Worm (Caenorhabditis elegans) whole organism, L2 larva: ENCODE results near the gene phf-30.

Experiments used
- C34F6.9 ChIP-seq: fragments of 150-350 bp; optimal IDR thresholded peaks from 2 replicates; lab custom pipeline; 2014; ENCODE audit warnings: missing biosample characterization, missing genetic modification characterization
- F13H6.1 ChIP-seq: sonication (generic microtip); optimal IDR thresholded peaks from 2 replicates; lab custom pipeline; 2016; ENCODE audit warnings: missing genetic modification characterization, missing compliant biosample characterization
- ZK546.5 ChIP-seq: sonication (generic microtip); optimal IDR thresholded peaks from 2 replicates; lab custom pipeline; 2017; ENCODE audit warnings: missing biosample characterization, missing genetic modification characterization
- blmp-1 ChIP-seq: sonication (generic microtip); optimal IDR thresholded peaks from 2 replicates; lab custom pipeline; 2017; ENCODE audit warnings: missing genetic modification characterization, mild to moderate bottlenecking, missing compliant biosample characterization, antibody characterized with exemption, moderate library complexity; ENCODE audit not compliant: insufficient read depth
- ceh-16 ChIP-seq: fragments of 150-350 bp; optimal IDR thresholded peaks from 2 replicates; lab custom pipeline; 2014; ENCODE audit warnings: missing biosample characterization, missing genetic modification characterization
- crh-2 ChIP-seq: sonication (generic microtip); optimal IDR thresholded peaks from 2 replicates; lab custom pipeline; 2017; ENCODE audit warnings: missing biosample characterization, missing genetic modification characterization
- dmd-4 ChIP-seq: sonication (generic microtip); optimal IDR thresholded peaks from 2 replicates; lab custom pipeline; 2017; ENCODE audit warnings: missing biosample characterization, missing genetic modification characterization
- elt-3 ChIP-seq: sonication (generic microtip); optimal IDR thresholded peaks from 2 replicates; lab custom pipeline; 2017; ENCODE audit warnings: missing biosample characterization, missing genetic modification characterization
- fos-1 ChIP-seq: fragments of 150-350 bp; optimal IDR thresholded peaks from 2 replicates; lab custom pipeline; 2014; ENCODE audit warnings: missing biosample characterization, missing genetic modification characterization
- lin-11 ChIP-seq: fragments of 150-350 bp; sonication (generic microtip); optimal IDR thresholded peaks from 2 replicates; lab custom pipeline; 2014; ENCODE audit warnings: missing biosample characterization, missing genetic modification characterization, inconsistent platforms, mixed read lengths
- lsy-2 ChIP-seq, 2 experiments: fragments of 150-350 bp in 1 of 2; sonication (generic microtip) in 1 of 2; optimal IDR thresholded peaks; 2 replicates each; lab custom pipeline; 2014 to 2017; ENCODE audit warnings: missing biosample characterization in 2 of 2, missing genetic modification characterization in 2 of 2
- nhr-10 ChIP-seq: sonication (generic microtip); optimal IDR thresholded peaks from 2 replicates; lab custom pipeline; 2017; ENCODE audit warnings: missing biosample characterization, missing genetic modification characterization
- nhr-129 ChIP-seq: fragments of 150-350 bp; optimal IDR thresholded peaks from 2 replicates; lab custom pipeline; 2014; ENCODE audit warnings: missing biosample characterization, missing genetic modification characterization
- nhr-21 ChIP-seq: fragments of 150-350 bp; optimal IDR thresholded peaks from 2 replicates; lab custom pipeline; 2014; ENCODE audit warnings: missing biosample characterization, missing genetic modification characterization
- nhr-23 ChIP-seq: fragments of 150-350 bp; optimal IDR thresholded peaks from 2 replicates; lab custom pipeline; 2014; ENCODE audit warnings: missing biosample characterization, missing genetic modification reagents, missing genetic modification characterization
- nhr-237 ChIP-seq: fragments of 150-350 bp; optimal IDR thresholded peaks from 2 replicates; lab custom pipeline; 2014; ENCODE audit warnings: missing biosample characterization, missing genetic modification characterization
- nhr-25 ChIP-seq: fragments of 150-350 bp; sonication (generic microtip); optimal IDR thresholded peaks from 3 replicates; lab custom pipeline; 2014; ENCODE audit warnings: missing biosample characterization, missing genetic modification characterization
- nhr-6 ChIP-seq: fragments of 150-350 bp; optimal IDR thresholded peaks from 2 replicates; lab custom pipeline; 2014; ENCODE audit warnings: missing biosample characterization, missing genetic modification characterization
- nhr-77 ChIP-seq: fragments of 150-350 bp; optimal IDR thresholded peaks from 2 replicates; lab custom pipeline; 2014; ENCODE audit warnings: missing biosample characterization, missing genetic modification characterization
- sem-4 ChIP-seq: fragments of 150-350 bp; optimal IDR thresholded peaks from 2 replicates; lab custom pipeline; 2014; ENCODE audit warnings: missing biosample characterization, missing genetic modification reagents, missing genetic modification characterization
- skn-1 ChIP-seq: sonication (generic microtip); optimal IDR thresholded peaks from 2 replicates; lab custom pipeline; 2017; ENCODE audit warnings: missing biosample characterization, missing genetic modification characterization
- sma-3 ChIP-seq: sonication (generic microtip); optimal IDR thresholded peaks from 2 replicates; lab custom pipeline; 2016; ENCODE audit warnings: missing genetic modification reagents, missing genetic modification characterization, missing compliant biosample characterization
- sma-9 ChIP-seq, 2 experiments: fragments of 150-350 bp in 1 of 2; sonication (generic microtip) in 1 of 2; optimal IDR thresholded peaks; 2 replicates each; lab custom pipeline; 2014 to 2016; ENCODE audit warnings: missing genetic modification characterization in 2 of 2, mild to moderate bottlenecking in 1 of 2, missing biosample characterization in 1 of 2, missing compliant biosample characterization in 1 of 2, missing genetic modification reagents in 1 of 2, moderate library complexity in 1 of 2
- snpc-4 ChIP-seq: fragments of 150-350 bp; optimal IDR thresholded peaks from 2 replicates; lab custom pipeline; 2014; ENCODE audit warnings: missing biosample characterization, missing genetic modification characterization
- unc-39 ChIP-seq: fragments of 150-350 bp; optimal IDR thresholded peaks from 2 replicates; lab custom pipeline; 2014; ENCODE audit warnings: missing biosample characterization, missing genetic modification characterization
- unc-55 ChIP-seq: fragments of 150-350 bp; sonication (generic microtip); optimal IDR thresholded peaks from 3 replicates; lab custom pipeline; 2014; ENCODE audit warnings: missing biosample characterization, missing genetic modification reagents, missing genetic modification characterization
- ztf-11 ChIP-seq: sonication (generic microtip); optimal IDR thresholded peaks from 2 replicates; lab custom pipeline; 2017; ENCODE audit warnings: missing biosample characterization, missing genetic modification characterization
- ztf-4 ChIP-seq: fragments of 150-350 bp; optimal IDR thresholded peaks from 2 replicates; lab custom pipeline; 2014; ENCODE audit warnings: missing biosample characterization, missing genetic modification characterization

phf-30 gene

DNA sequence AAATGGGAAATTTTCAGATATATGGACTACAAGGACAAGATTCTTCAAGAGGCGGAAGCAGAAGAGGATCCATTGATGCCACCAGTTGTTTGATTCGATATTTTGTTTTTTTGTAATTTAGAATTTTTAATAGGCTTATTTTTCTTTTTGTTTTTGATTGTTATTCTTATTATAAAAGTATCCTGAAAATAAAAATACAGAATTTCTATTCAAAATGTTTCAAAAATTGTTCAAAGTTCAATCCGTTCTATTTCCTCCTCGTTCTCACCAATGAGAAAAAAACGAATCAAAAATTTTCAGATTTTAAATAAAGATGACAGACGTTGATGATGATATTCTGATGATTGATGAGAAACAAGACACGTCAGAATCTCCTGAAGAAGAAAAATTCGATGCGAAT lies at the start of gene phf-30:
Gene phf-30, plus strand, starts transcription at position 301 of the 400 bp plus-strand sequence.
- TF ChIP-seq unc-55 (GFP tag; lab: Kevin White, UChicago) (peak; percentile 1), blmp-1 (tag; lab: Kevin White, UChicago) (no peak)

DNA sequence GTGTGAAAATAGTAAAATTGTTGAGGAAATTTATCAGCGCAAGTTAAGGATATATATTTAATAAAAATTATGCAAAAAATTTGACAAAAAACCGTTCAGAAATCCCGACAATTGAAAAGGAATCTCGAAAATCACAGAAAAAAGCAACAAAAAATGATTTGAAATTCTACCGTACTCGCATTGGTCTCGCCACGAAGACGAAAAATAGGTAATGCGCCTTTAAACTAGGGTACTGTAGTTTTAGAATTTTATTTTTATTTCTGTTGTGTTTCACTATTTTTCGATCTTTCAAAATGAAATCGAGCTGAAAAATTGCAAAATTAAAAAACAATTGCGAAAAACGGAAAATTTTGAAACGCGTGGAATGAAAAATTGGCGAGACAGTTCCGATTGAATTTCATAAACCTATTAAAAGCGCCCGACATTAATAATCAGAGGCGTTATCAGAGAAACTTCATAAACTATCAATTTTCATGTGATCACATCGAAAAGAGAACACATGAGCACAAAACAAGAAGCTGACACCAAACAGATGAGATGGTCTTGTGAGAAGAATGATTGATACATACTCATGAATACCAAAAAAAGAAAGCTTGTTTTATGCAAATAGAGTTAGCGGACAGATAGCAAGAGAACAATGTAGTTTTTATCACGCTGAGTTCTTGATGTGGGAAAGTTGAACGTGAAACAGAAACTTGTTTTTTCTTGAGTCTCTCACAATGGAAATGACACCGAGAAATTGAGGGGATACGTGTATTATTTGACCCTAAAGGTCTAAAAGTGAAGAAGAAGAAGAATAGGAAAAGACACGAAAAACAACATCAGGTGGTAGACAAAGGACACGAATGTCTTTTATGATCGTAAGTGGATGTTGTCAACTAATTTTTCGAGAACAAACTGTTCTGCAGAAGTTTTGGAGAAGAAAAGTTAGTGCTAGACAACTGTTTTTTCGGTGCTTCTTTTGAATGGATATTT lies 43.7 kb upstream of the phf-30 start:
- TF ChIP-seq F13H6.1 (tag; lab: Kevin White, UChicago) (no peak), fos-1 (tag; lab: Kevin White, UChicago) (peak; percentile 92), nhr-25 (tag; lab: Kevin White, UChicago) (peak; percentile 35), sma-9 (GFP tag; optimal IDR thresholded peaks at IDR 0.05; lab: Kevin White, UChicago) (peak; percentile 70), sma-9 (tag; optimal IDR thresholded peaks at IDR 0.05; lab: Kevin White, UChicago) (no peak), nhr-237 (tag; lab: Kevin White, UChicago) (no peak), crh-2 (tag; lab: Kevin White, UChicago) (peak; percentile 41), ZK546.5 (tag; lab: Kevin White, UChicago) (no peak), nhr-129 (peak; percentile 15)

DNA sequence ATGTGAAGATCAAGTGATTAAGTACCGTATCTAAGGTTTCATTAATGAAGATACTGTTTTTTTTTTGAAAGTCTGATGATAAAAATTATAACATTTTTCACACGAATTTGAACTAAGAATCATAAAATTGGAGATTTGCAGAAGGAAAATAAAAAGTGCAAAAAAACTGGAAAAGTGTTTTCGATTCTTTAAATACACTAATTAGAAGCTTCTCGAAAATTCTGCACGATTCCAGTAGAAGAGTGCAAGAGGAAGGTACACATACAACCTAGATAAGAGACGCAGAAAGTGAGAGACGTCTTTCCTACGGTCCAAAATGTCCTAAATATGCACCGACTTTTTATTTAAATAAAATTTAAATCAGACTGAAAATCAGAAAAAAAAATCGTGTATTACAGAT lies 42.6 kb upstream of the phf-30 start:
- no peak for TF ChIP-seq F13H6.1 (tag; lab: Kevin White, UChicago)
- TF ChIP-seq unc-55 (GFP tag; lab: Kevin White, UChicago): peak; percentile 25
- TF ChIP-seq C34F6.9 (tag; lab: Kevin White, UChicago): peak; percentile 58
- TF ChIP-seq, all 48 proteins: peak for 2

DNA sequence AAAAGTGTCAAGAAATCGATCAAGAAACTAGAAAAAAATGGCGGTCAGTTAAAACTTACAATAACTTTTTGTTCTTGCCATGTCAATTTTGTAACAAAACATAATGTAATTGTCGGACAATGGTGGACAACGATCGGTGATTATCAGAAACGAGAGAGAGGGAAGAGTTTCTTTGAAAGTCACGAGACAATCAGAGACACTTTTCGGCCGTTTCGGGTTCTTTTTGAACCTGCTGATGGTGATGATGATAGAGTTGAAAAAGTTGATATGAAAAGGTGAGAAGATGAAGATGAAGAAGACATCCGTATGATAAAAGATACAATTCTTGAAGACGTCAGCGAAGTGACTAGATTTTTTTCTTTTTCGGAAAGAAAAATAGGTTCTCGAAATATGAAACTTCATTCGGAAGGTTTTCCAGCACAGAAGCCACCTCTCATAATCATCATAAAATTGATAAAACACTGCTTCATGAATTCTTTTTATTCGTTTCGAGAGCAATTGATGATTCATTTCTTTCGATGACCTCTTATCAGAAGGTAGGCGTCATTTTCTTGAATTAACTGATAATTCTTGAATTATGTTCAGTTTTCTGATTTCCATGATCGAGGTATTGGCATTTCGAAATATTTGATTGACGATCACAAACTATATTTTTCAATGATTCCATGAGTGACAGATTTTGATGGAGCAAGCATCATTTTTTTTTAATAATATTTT lies 41.9 kb upstream of the phf-30 start:
- TF ChIP-seq nhr-21 (tag; lab: Kevin White, UChicago): peak; percentile 54
- TF ChIP-seq unc-39 (tag; lab: Kevin White, UChicago): no peak
- no peak for TF ChIP-seq elt-3 (tag; lab: Kevin White, UChicago)
- no peak for TF ChIP-seq snpc-4 (tag; lab: Kevin White, UChicago)
- no peak for TF ChIP-seq skn-1 (tag; lab: Kevin White, UChicago)
- TF ChIP-seq lsy-2 (tag; optimal IDR thresholded peaks at IDR 0.05; lab: Kevin White, UChicago): no peak
- peak; percentile 52 for TF ChIP-seq nhr-129
- no peak for TF ChIP-seq sem-4 (tag; lab: Kevin White, UChicago)
- no peak for TF ChIP-seq unc-55 (GFP tag; lab: Kevin White, UChicago)
- no peak for TF ChIP-seq nhr-6 (tag; lab: Kevin White, UChicago)
- TF ChIP-seq C34F6.9 (tag; lab: Kevin White, UChicago): no peak
- peak; percentile 50 for TF ChIP-seq sma-9 (GFP tag; optimal IDR thresholded peaks at IDR 0.05; lab: Kevin White, UChicago)
- TF ChIP-seq sma-9 (tag; optimal IDR thresholded peaks at IDR 0.05; lab: Kevin White, UChicago): no peak
- TF ChIP-seq fos-1 (tag; lab: Kevin White, UChicago): peak; percentile 88
- no peak for TF ChIP-seq nhr-10 (tag; lab: Kevin White, UChicago)
- TF ChIP-seq dmd-4 (tag; lab: Kevin White, UChicago): no peak
- TF ChIP-seq lin-11 (tag; lab: Kevin White, UChicago): no peak
- no peak for TF ChIP-seq crh-2 (tag; lab: Kevin White, UChicago)
- no peak for TF ChIP-seq nhr-23 (tag; lab: Kevin White, UChicago)
- no peak for TF ChIP-seq blmp-1 (tag; lab: Kevin White, UChicago)
- peak; percentile 15 for TF ChIP-seq sma-3 (GFP tag; lab: Kevin White, UChicago)
- TF ChIP-seq ztf-11 (tag; lab: Kevin White, UChicago): no peak
- TF ChIP-seq ceh-16 (tag; lab: Kevin White, UChicago): no peak
- peak; percentile 22 for TF ChIP-seq nhr-25 (tag; lab: Kevin White, UChicago)
- no peak for TF ChIP-seq nhr-77 (tag; lab: Kevin White, UChicago)
- TF ChIP-seq ztf-4: no peak
